Fruit fly (Drosophila melanogaster) whole organism, embryonic: ENCODE data around the gene CG11891.

Source experiments
- BtbVII ChIP-seq: fragments of 200-800 bp; sonication (Bioruptor generic); optimal IDR thresholded peaks from 3 replicates; lab custom pipeline; 2017; ENCODE audit warnings: missing biosample characterization, mild to moderate bottlenecking, missing genetic modification characterization
- CG10274 ChIP-seq: fragments of 200-800 bp; sonication (Bioruptor generic); optimal IDR thresholded peaks from 3 replicates; lab custom pipeline; 2017; ENCODE audit warnings: missing biosample characterization, mild to moderate bottlenecking, missing genetic modification characterization
- CG13123 ChIP-seq: fragments of 200-800 bp; sonication (Bioruptor generic); optimal IDR thresholded peaks from 2 replicates; lab custom pipeline; 2016; ENCODE audit warnings: missing biosample characterization, missing genetic modification characterization
- CG15479 ChIP-seq: fragments of 200-800 bp; sonication (Bioruptor generic); optimal IDR thresholded peaks from 3 replicates; lab custom pipeline; 2019; ENCODE audit warnings: missing biosample characterization, mild to moderate bottlenecking, missing genetic modification characterization, moderate library complexity
- CG16813 ChIP-seq: fragments of 200-800 bp; sonication (Bioruptor generic); IDR thresholded peaks from 3 replicates; pipeline ENCODE4 v1.3.6; 2022; ENCODE audit warnings: missing biosample characterization, missing genetic modification characterization; ENCODE audit not compliant: partially characterized antibody
- CG17612 ChIP-seq: fragments of 200-800 bp; sonication (Bioruptor generic); IDR thresholded peaks from 2 replicates; pipeline ENCODE4 v1.3.6; 2022; ENCODE audit warnings: missing biosample characterization, missing genetic modification characterization
- CG17912 ChIP-seq: fragments of 200-800 bp; sonication (Bioruptor generic); optimal IDR thresholded peaks from 2 replicates; lab custom pipeline; 2018; ENCODE audit warnings: missing biosample characterization, mild to moderate bottlenecking, missing genetic modification characterization
- CG1792 ChIP-seq: fragments of 200-800 bp; sonication (Bioruptor generic); optimal IDR thresholded peaks from 2 replicates; lab custom pipeline; 2016; ENCODE audit warnings: missing biosample characterization, missing genetic modification characterization
- CG18619 ChIP-seq: fragments of 200-800 bp; sonication (Bioruptor generic); optimal IDR thresholded peaks from 3 replicates; lab custom pipeline; 2017; ENCODE audit warnings: missing biosample characterization, mild to moderate bottlenecking, missing genetic modification characterization
- CG2129 ChIP-seq: fragments of 200-800 bp; sonication (Bioruptor generic); IDR thresholded peaks from 2 replicates; pipeline ENCODE4 v1.3.6; 2022; ENCODE audit warnings: missing biosample characterization, missing genetic modification characterization; ENCODE audit not compliant: partially characterized antibody
- CG2199 ChIP-seq: fragments of 200-800 bp; sonication (Bioruptor generic); IDR thresholded peaks from 3 replicates; pipeline ENCODE4 v1.3.6; 2022; ENCODE audit warnings: missing biosample characterization, missing genetic modification characterization
- CG34376 ChIP-seq: fragments of 200-800 bp; sonication (Bioruptor generic); optimal IDR thresholded peaks from 2 replicates; lab custom pipeline; 2018; ENCODE audit warnings: missing biosample characterization, mild to moderate bottlenecking, missing genetic modification characterization
- CG3847 ChIP-seq: fragments of 200-800 bp; sonication (Bioruptor generic); IDR thresholded peaks from 2 replicates; pipeline ENCODE4 v1.3.6; 2022; ENCODE audit warnings: missing biosample characterization, missing genetic modification characterization
- CG4617 ChIP-seq: fragments of 200-800 bp; sonication (Bioruptor generic); optimal IDR thresholded peaks from 3 replicates; lab custom pipeline; 2016; ENCODE audit warnings: missing biosample characterization, missing genetic modification characterization, borderline replicate concordance
- CG5245 ChIP-seq: fragments of 200-800 bp; sonication (Bioruptor generic); optimal IDR thresholded peaks from 3 replicates; lab custom pipeline; 2016; ENCODE audit warnings: missing biosample characterization, missing genetic modification characterization
- CG6272 ChIP-seq: fragments of 200-800 bp; sonication (Bioruptor generic); IDR thresholded peaks from 2 replicates; pipeline ENCODE4 v1.3.6; 2022; ENCODE audit warnings: missing biosample characterization, missing genetic modification characterization
- CG6689 ChIP-seq: fragments of 200-800 bp; sonication (Bioruptor generic); IDR thresholded peaks from 2 replicates; pipeline ENCODE4 v1.3.6; 2022; ENCODE audit warnings: missing biosample characterization, missing genetic modification characterization
- CG8089 ChIP-seq: fragments of 200-800 bp; sonication (Bioruptor generic); optimal IDR thresholded peaks from 3 replicates; lab custom pipeline; 2016; ENCODE audit warnings: missing biosample characterization, missing genetic modification characterization
- CG9609 ChIP-seq: fragments of 200-800 bp; sonication (Bioruptor generic); optimal IDR thresholded peaks from 3 replicates; lab custom pipeline; 2016; ENCODE audit warnings: missing biosample characterization, missing genetic modification characterization
- Dll ChIP-seq: fragments of 200-800 bp; sonication (Bioruptor generic); IDR thresholded peaks from 4 replicates; pipeline ENCODE4 v1.3.6; 2022; ENCODE audit warnings: missing biosample characterization, missing genetic modification characterization; ENCODE audit not compliant: partially characterized antibody
- Dref ChIP-seq: fragments of 200-800 bp; sonication (Bioruptor generic); IDR thresholded peaks from 2 replicates; pipeline ENCODE4 v1.3.6; 2022; ENCODE audit warnings: missing biosample characterization, missing genetic modification characterization
- E2f2 ChIP-seq: fragments of 200-800 bp; sonication (Bioruptor generic); IDR thresholded peaks from 2 replicates; pipeline ENCODE4 v1.3.6; 2022; ENCODE audit warnings: missing biosample characterization, missing genetic modification characterization
- Fer1 ChIP-seq: fragments of 200-800 bp; sonication (Bioruptor generic); optimal IDR thresholded peaks from 2 replicates; lab custom pipeline; 2017; ENCODE audit warnings: missing biosample characterization, mild to moderate bottlenecking, missing genetic modification characterization
- Hand ChIP-seq: fragments of 200-800 bp; sonication (Bioruptor generic); optimal IDR thresholded peaks from 2 replicates; lab custom pipeline; 2017; ENCODE audit warnings: mild to moderate bottlenecking, missing biosample characterization, missing genetic modification reagents, missing genetic modification characterization
- Max ChIP-seq: fragments of 200-800 bp; sonication (Bioruptor generic); optimal IDR thresholded peaks from 2 replicates; lab custom pipeline; 2016; ENCODE audit warnings: missing biosample characterization, mild to moderate bottlenecking, missing genetic modification characterization
- Mrtf ChIP-seq: fragments of 200-800 bp; sonication (Bioruptor generic); IDR thresholded peaks from 3 replicates; pipeline ENCODE4 v1.3.6; 2022; ENCODE audit warnings: missing biosample characterization, missing genetic modification characterization
- Nf-YA ChIP-seq: fragments of 200-800 bp; sonication (Bioruptor generic); IDR thresholded peaks from 2 replicates; pipeline ENCODE4 v1.3.6; 2022; ENCODE audit warnings: missing biosample characterization, missing genetic modification characterization
- Opbp ChIP-seq: fragments of 200-800 bp; sonication (Bioruptor generic); IDR thresholded peaks from 3 replicates; pipeline ENCODE4 v1.3.6; 2022; ENCODE audit warnings: missing biosample characterization, missing genetic modification characterization; ENCODE audit not compliant: partially characterized antibody
- Side ChIP-seq: fragments of 200-800 bp; sonication (Bioruptor generic); optimal IDR thresholded peaks from 2 replicates; lab custom pipeline; 2016; ENCODE audit warnings: missing biosample characterization, missing genetic modification characterization
- al ChIP-seq: fragments of 200-800 bp; sonication (Bioruptor generic); IDR thresholded peaks from 2 replicates; pipeline ENCODE4 v1.3.6; 2022; ENCODE audit warnings: missing biosample characterization, missing genetic modification characterization
- bigmax ChIP-seq: fragments of 200-800 bp; sonication (Bioruptor generic); optimal IDR thresholded peaks from 2 replicates; lab custom pipeline; 2018; ENCODE audit warnings: missing biosample characterization, mild to moderate bottlenecking, missing genetic modification characterization
- br ChIP-seq: fragments of >200 bp; optimal IDR thresholded peaks from 2 replicates; lab custom pipeline; 2017
- ci ChIP-seq: fragments of 200-800 bp; sonication (Bioruptor generic); IDR thresholded peaks from 3 replicates; pipeline ENCODE4 v1.3.6; 2022; ENCODE audit warnings: missing biosample characterization, missing genetic modification characterization
- dimm ChIP-seq: fragments of 200-800 bp; sonication (Bioruptor generic); IDR thresholded peaks from 2 replicates; pipeline ENCODE4 v1.3.6; 2022; ENCODE audit warnings: missing biosample characterization, missing genetic modification characterization
- dm ChIP-seq: fragments of 200-800 bp; sonication (Bioruptor generic); optimal IDR thresholded peaks from 3 replicates; lab custom pipeline; 2016; ENCODE audit warnings: missing biosample characterization, missing genetic modification characterization
- dysf ChIP-seq: fragments of 200-800 bp; sonication (Bioruptor generic); IDR thresholded peaks from 3 replicates; pipeline ENCODE4 v1.3.6; 2022; ENCODE audit warnings: missing biosample characterization, missing genetic modification characterization
- emc ChIP-seq: fragments of 200-800 bp; sonication (Bioruptor generic); optimal IDR thresholded peaks from 2 replicates; lab custom pipeline; 2016; ENCODE audit warnings: missing biosample characterization, missing genetic modification characterization
- gcm2 ChIP-seq: fragments of 200-800 bp; sonication (Bioruptor generic); optimal IDR thresholded peaks from 2 replicates; lab custom pipeline; 2016; ENCODE audit warnings: missing biosample characterization, missing genetic modification characterization
- hb ChIP-seq: fragments of 200-800 bp; sonication (Bioruptor generic); IDR thresholded peaks from 3 replicates; pipeline ENCODE4 v1.3.6; 2022; ENCODE audit warnings: missing biosample characterization, missing genetic modification characterization; ENCODE audit not compliant: partially characterized antibody
- ken ChIP-seq: fragments of 200-800 bp; sonication (Bioruptor generic); IDR thresholded peaks from 3 replicates; pipeline ENCODE4 v1.3.6; 2022; ENCODE audit warnings: missing biosample characterization, missing genetic modification characterization
- nom ChIP-seq: fragments of 200-800 bp; sonication (Bioruptor generic); optimal IDR thresholded peaks from 2 replicates; lab custom pipeline; 2017; ENCODE audit warnings: missing biosample characterization, missing genetic modification characterization, mild to moderate bottlenecking, moderate library complexity, missing genetic modification reagents
- org-1 ChIP-seq: fragments of 200-800 bp; sonication (Bioruptor generic); optimal IDR thresholded peaks from 2 replicates; lab custom pipeline; 2017; ENCODE audit warnings: missing biosample characterization, missing genetic modification characterization
- repo ChIP-seq: fragments of 200-800 bp; sonication (Bioruptor generic); optimal IDR thresholded peaks from 2 replicates; lab custom pipeline; 2016; ENCODE audit warnings: missing biosample characterization, missing genetic modification characterization
- seq ChIP-seq: fragments of 200-800 bp; sonication (Bioruptor generic); IDR thresholded peaks from 2 replicates; pipeline ENCODE4 v1.3.6; 2022; ENCODE audit warnings: missing biosample characterization, missing genetic modification characterization
- tgo ChIP-seq: fragments of 200-800 bp; sonication (Bioruptor generic); IDR thresholded peaks from 3 replicates; pipeline ENCODE4 v1.3.6; 2022; ENCODE audit warnings: missing biosample characterization, missing genetic modification characterization
- tll ChIP-seq, 2 experiments: fragments of 200-800 bp in 1 of 2; fragments of >200 bp in 1 of 2; sonication (Bioruptor generic) in 1 of 2; optimal IDR thresholded peaks; 2 replicates each; lab custom pipeline; 2017 to 2019; ENCODE audit warnings: missing biosample characterization in 2 of 2, missing genetic modification characterization in 2 of 2, mild to moderate bottlenecking in 1 of 2, moderate library complexity in 1 of 2
- ttk ChIP-seq: fragments of 200-800 bp; sonication (Bioruptor generic); IDR thresholded peaks from 2 replicates; pipeline ENCODE4 v2.1.2; 2022; ENCODE audit warnings: missing biosample characterization, missing genetic modification characterization
- tup ChIP-seq: fragments of 200-800 bp; sonication (Bioruptor generic); optimal IDR thresholded peaks from 2 replicates; lab custom pipeline; 2016; ENCODE audit warnings: missing biosample characterization, mild to moderate bottlenecking, missing genetic modification characterization, moderate library complexity
- wor ChIP-seq: fragments of 200-800 bp; sonication (Bioruptor generic); IDR thresholded peaks from 2 replicates; pipeline ENCODE4 v1.3.6; 2022; ENCODE audit warnings: missing biosample characterization, missing genetic modification characterization
- yki ChIP-seq: fragments of >200 bp; optimal IDR thresholded peaks from 3 replicates; lab custom pipeline; 2018

CG11891 gene

DNA sequence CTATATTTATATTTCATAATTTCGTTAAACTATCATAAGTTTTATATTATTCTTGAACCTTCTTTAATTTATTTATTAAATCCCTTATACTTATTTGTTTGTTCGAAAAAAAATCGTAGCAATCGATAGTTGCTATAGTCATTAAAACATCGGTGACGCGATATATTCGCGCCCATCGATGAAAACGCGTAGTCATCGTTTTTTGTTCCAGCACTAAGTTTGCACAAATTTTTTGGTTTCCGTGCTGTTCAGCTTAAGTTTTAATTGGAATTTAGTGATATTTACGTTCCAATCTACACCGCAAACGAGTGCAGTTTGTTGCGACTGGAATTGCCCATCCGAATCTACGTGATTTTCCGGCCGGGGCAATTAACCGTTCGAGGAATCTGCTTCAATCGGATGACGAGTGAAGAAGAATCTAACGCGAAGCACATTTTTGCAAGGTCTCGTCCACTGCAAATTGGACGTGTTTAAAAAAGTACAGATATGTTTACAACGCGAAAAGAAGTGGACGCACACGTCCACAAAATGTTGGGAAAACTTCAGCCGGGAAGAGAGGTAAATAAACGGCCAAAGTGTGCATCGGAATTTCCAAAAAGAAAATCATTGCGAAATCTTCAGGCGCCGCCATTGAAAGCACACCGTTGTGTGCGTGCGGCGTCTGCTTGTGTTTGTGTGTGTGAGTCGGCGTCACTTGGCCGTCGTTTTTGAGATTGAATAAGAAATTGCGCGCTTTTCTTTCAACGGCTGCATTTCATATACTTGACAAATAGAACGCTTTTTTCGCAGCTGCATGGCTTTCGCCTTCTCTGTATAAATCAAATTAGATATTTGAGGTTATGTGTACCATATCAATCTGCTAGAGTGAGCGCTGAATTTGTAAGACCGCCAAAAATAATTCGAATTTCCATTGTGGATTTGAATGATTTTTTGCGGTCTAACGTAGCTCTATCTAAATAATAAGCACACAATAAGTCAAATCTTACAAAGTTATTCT is 20.6 kb upstream of the CG11891 start, which contains the start of gene Nup358 (continued):
- TF ChIP-seq CG1792, result no peak
- TF ChIP-seq ken, result no peak
- TF ChIP-seq Opbp (GFP tag; lab: Robert Waterston, UW), result peak; percentile 99
- TF ChIP-seq org-1 (GFP tag; lab: Kevin White, UChicago), result no peak
- TF ChIP-seq CG15479 (GFP tag; lab: Kevin White, UChicago), result peak; percentile 70
- no peak for TF ChIP-seq CG4617 (GFP tag; lab: Kevin White, UChicago)
- TF ChIP-seq tup (GFP tag; lab: Kevin White, UChicago), result no peak
- TF ChIP-seq ci (GFP tag; lab: Robert Waterston, UW), result no peak; the same call in 2 of the 3 replicates
- TF ChIP-seq Dll (GFP tag; lab: Robert Waterston, UW), result peak; percentile 96
- TF ChIP-seq nom, result no peak
- TF ChIP-seq tll (GFP tag; optimal IDR thresholded peaks at IDR 0.05; lab: Kevin White, UChicago), result no peak
- TF ChIP-seq CG3847 (GFP tag; lab: Robert Waterston, UW), result no peak
- TF ChIP-seq CG18619 (GFP tag; lab: Kevin White, UChicago), result no peak
- TF ChIP-seq CG6689 (GFP tag; lab: Robert Waterston, UW), result no peak
- no peak for TF ChIP-seq CG10274 (GFP tag; lab: Kevin White, UChicago)
- TF ChIP-seq Hand (GFP tag; lab: Kevin White, UChicago), result no peak
- TF ChIP-seq CG17912 (GFP tag; lab: Kevin White, UChicago), result no peak
- TF ChIP-seq Fer1 (GFP tag; lab: Kevin White, UChicago), result no peak
- no peak for TF ChIP-seq Side (GFP tag; lab: Kevin White, UChicago)
- TF ChIP-seq br (lab: Kevin White, UChicago), result no peak
- no peak for TF ChIP-seq dimm (GFP tag; lab: Robert Waterston, UW)
- TF ChIP-seq tgo (GFP tag; lab: Robert Waterston, UW), result no peak
- TF ChIP-seq CG16813 (GFP tag; lab: Robert Waterston, UW), result peak; percentile 98
- no peak for TF ChIP-seq CG5245 (GFP tag; lab: Kevin White, UChicago)
- TF ChIP-seq ttk (GFP tag; lab: Robert Waterston, UW), result no peak
- TF ChIP-seq wor (GFP tag; lab: Robert Waterston, UW), result no peak
- TF ChIP-seq al (GFP tag; lab: Robert Waterston, UW), result 0 out of 2 replicates have a peak, but pooled peaks have one; percentile 5
- TF ChIP-seq Mrtf (GFP tag; lab: Robert Waterston, UW), result no peak
- no peak for TF ChIP-seq CG17612
- no peak for TF ChIP-seq BtbVII (GFP tag; lab: Kevin White, UChicago)
- no peak for TF ChIP-seq Nf-YA (GFP tag; lab: Robert Waterston, UW)
- TF ChIP-seq CG2199, result no peak
- no peak for TF ChIP-seq emc
- TF ChIP-seq repo (GFP tag; lab: Kevin White, UChicago), result no peak
- TF ChIP-seq Dref (GFP tag; lab: Robert Waterston, UW), result peak; percentile 98
- TF ChIP-seq dm (GFP tag; lab: Kevin White, UChicago), result peak; percentile 21
- TF ChIP-seq Max (GFP tag; lab: Kevin White, UChicago), result no peak
- TF ChIP-seq CG2129, result peak; percentile 96
- no peak for TF ChIP-seq CG13123 (GFP tag; lab: Kevin White, UChicago)
- peak; percentile 74 for TF ChIP-seq E2f2
- TF ChIP-seq bigmax (GFP tag; lab: Kevin White, UChicago), result peak; percentile 96
- TF ChIP-seq CG9609 (GFP tag; lab: Kevin White, UChicago), result no peak
- TF ChIP-seq dysf (GFP tag; lab: Robert Waterston, UW), result no peak
- TF ChIP-seq seq (GFP tag; lab: Robert Waterston, UW), result no peak
- no peak for TF ChIP-seq CG6272
- TF ChIP-seq yki, result no peak
- TF ChIP-seq CG8089 (GFP tag; lab: Kevin White, UChicago), result no peak
- TF ChIP-seq hb, result peak; percentile 99
- no peak for TF ChIP-seq gcm2
- peak; percentile 30 for TF ChIP-seq CG34376
